Fruit fly (Drosophila melanogaster) whole organism, prepupa: Measurements from ENCODE around the gene SclA.

Experiments used
- Blimp-1 ChIP-seq: fragments of 200-800 bp; sonication (Bioruptor generic); optimal IDR thresholded peaks from 3 replicates; lab custom pipeline; 2017; ENCODE audit warnings: missing biosample characterization, missing genetic modification characterization, mild to moderate bottlenecking, moderate library complexity, missing genetic modification reagents
- CG10631 ChIP-seq: fragments of 200-800 bp; sonication (Bioruptor generic); optimal IDR thresholded peaks from 2 replicates; lab custom pipeline; 2016; ENCODE audit warnings: missing biosample characterization, missing genetic modification characterization
- CG11902 ChIP-seq: fragments of 200-800 bp; sonication (Bioruptor generic); optimal IDR thresholded peaks from 3 replicates; lab custom pipeline; 2016; ENCODE audit warnings: missing biosample characterization, missing genetic modification characterization
- CG3032 ChIP-seq: fragments of 200-800 bp; optimal IDR thresholded peaks from 2 replicates; lab custom pipeline; 2019; ENCODE audit warnings: missing biosample characterization, mild to moderate bottlenecking, missing genetic modification characterization, moderate library complexity
- CG32006 ChIP-seq: fragments of 200-800 bp; sonication (Bioruptor generic); optimal IDR thresholded peaks from 3 replicates; lab custom pipeline; 2017; ENCODE audit warnings: missing biosample characterization, mild to moderate bottlenecking, missing genetic modification characterization
- CG34406 ChIP-seq: fragments of 200-800 bp; sonication (Bioruptor generic); optimal IDR thresholded peaks from 3 replicates; lab custom pipeline; 2016; ENCODE audit warnings: missing biosample characterization, missing genetic modification characterization
- CG6163 ChIP-seq: fragments of 200-800 bp; sonication (Bioruptor generic); IDR thresholded peaks from 3 replicates; pipeline ENCODE4 v1.3.6; 2022; ENCODE audit warnings: missing biosample characterization, missing genetic modification characterization
- CG6276 ChIP-seq: fragments of 200-800 bp; sonication (Bioruptor generic); optimal IDR thresholded peaks from 2 replicates; lab custom pipeline; 2017; ENCODE audit warnings: missing biosample characterization, mild to moderate bottlenecking, missing genetic modification characterization
- CG6808 ChIP-seq: fragments of 200-800 bp; sonication (Bioruptor generic); optimal IDR thresholded peaks from 3 replicates; lab custom pipeline; 2017; ENCODE audit warnings: missing biosample characterization, missing genetic modification characterization, mild to moderate bottlenecking, moderate library complexity, missing genetic modification reagents
- CG6854 ChIP-seq: fragments of 200-800 bp; sonication (Bioruptor generic); optimal IDR thresholded peaks from 2 replicates; lab custom pipeline; 2017; ENCODE audit warnings: missing biosample characterization, mild to moderate bottlenecking, missing genetic modification characterization
- CG8119 ChIP-seq: fragments of 200-800 bp; sonication (Bioruptor generic); IDR thresholded peaks from 3 replicates; pipeline ENCODE4 v1.3.6; 2022; ENCODE audit warnings: missing biosample characterization, missing genetic modification characterization
- CG8319 ChIP-seq: fragments of 200-800 bp; sonication (Bioruptor generic); optimal IDR thresholded peaks from 3 replicates; lab custom pipeline; 2016; ENCODE audit warnings: missing biosample characterization, missing genetic modification characterization
- CG8632 ChIP-seq: fragments of 200-800 bp; sonication (Bioruptor generic); optimal IDR thresholded peaks from 3 replicates; lab custom pipeline; 2016; ENCODE audit warnings: missing biosample characterization, missing genetic modification characterization
- CG9139 ChIP-seq: fragments of 200-800 bp; sonication (Bioruptor generic); optimal IDR thresholded peaks from 3 replicates; lab custom pipeline; 2017; ENCODE audit warnings: missing biosample characterization, mild to moderate bottlenecking, missing genetic modification characterization
- Eip75B ChIP-seq: fragments of 200-800 bp; sonication (Bioruptor generic); optimal IDR thresholded peaks from 3 replicates; lab custom pipeline; 2016; ENCODE audit warnings: missing biosample characterization, missing genetic modification characterization
- Eip78C ChIP-seq: fragments of 200-800 bp; sonication (Bioruptor generic); peaks from one replicate; lab custom pipeline; 2016; ENCODE audit warnings: missing biosample characterization, missing genetic modification characterization
- Ets21C ChIP-seq: fragments of 200-800 bp; sonication (Bioruptor generic); optimal IDR thresholded peaks from 3 replicates; lab custom pipeline; 2016; ENCODE audit warnings: missing biosample characterization, missing genetic modification characterization
- Ets96B ChIP-seq: fragments of 200-800 bp; optimal IDR thresholded peaks from 2 replicates; lab custom pipeline; 2019; ENCODE audit warnings: missing biosample characterization, mild to moderate bottlenecking, missing genetic modification characterization, moderate library complexity
- Hr39 ChIP-seq: fragments of 200-800 bp; sonication (Bioruptor generic); optimal IDR thresholded peaks from 2 replicates; lab custom pipeline; 2016; ENCODE audit warnings: missing biosample characterization, missing genetic modification characterization
- Hr4 ChIP-seq: fragments of 200-800 bp; sonication (Bioruptor generic); optimal IDR thresholded peaks from 3 replicates; lab custom pipeline; 2016; ENCODE audit warnings: missing biosample characterization, missing genetic modification characterization
- Lpt ChIP-seq: fragments of 200-800 bp; sonication (Bioruptor generic); optimal IDR thresholded peaks from 3 replicates; lab custom pipeline; 2016; ENCODE audit warnings: missing biosample characterization, missing genetic modification characterization
- OdsH ChIP-seq: fragments of 200-800 bp; sonication (Bioruptor generic); optimal IDR thresholded peaks from 3 replicates; lab custom pipeline; 2016; ENCODE audit warnings: missing biosample characterization, missing genetic modification characterization
- Sox102F ChIP-seq: fragments of 200-800 bp; sonication (Bioruptor generic); optimal IDR thresholded peaks from 2 replicates; lab custom pipeline; 2016; ENCODE audit warnings: missing biosample characterization, mild to moderate bottlenecking, missing genetic modification characterization
- Sox14 ChIP-seq: fragments of 200-800 bp; sonication (Bioruptor generic); optimal IDR thresholded peaks from 3 replicates; lab custom pipeline; 2016; ENCODE audit warnings: missing biosample characterization, missing genetic modification characterization
- achi ChIP-seq: fragments of 200-800 bp; sonication (Bioruptor generic); optimal IDR thresholded peaks from 3 replicates; lab custom pipeline; 2016; ENCODE audit warnings: missing biosample characterization, missing genetic modification characterization
- acj6 ChIP-seq: fragments of 200-800 bp; sonication (Bioruptor generic); optimal IDR thresholded peaks from 3 replicates; lab custom pipeline; 2016; ENCODE audit warnings: missing biosample characterization, missing genetic modification characterization
- dac ChIP-seq: fragments of 200-800 bp; sonication (Bioruptor generic); optimal IDR thresholded peaks from 2 replicates; lab custom pipeline; 2017; ENCODE audit warnings: missing biosample characterization, mild to moderate bottlenecking, missing genetic modification characterization
- dsx ChIP-seq: fragments of 200-800 bp; optimal IDR thresholded peaks from 3 replicates; lab custom pipeline; 2019; ENCODE audit warnings: missing biosample characterization, mild to moderate bottlenecking, missing genetic modification characterization, moderate library complexity; ENCODE audit not compliant: poor library complexity, severe bottlenecking
- eg ChIP-seq: fragments of 200-800 bp; sonication (Bioruptor generic); IDR thresholded peaks from 3 replicates; pipeline ENCODE4 v1.3.6; 2022; ENCODE audit warnings: missing biosample characterization, missing genetic modification characterization
- fd59A ChIP-seq: fragments of 200-800 bp; sonication (Bioruptor generic); optimal IDR thresholded peaks from 2 replicates; lab custom pipeline; 2017; ENCODE audit warnings: missing biosample characterization, mild to moderate bottlenecking, missing genetic modification characterization, missing genetic modification reagents
- fd85E ChIP-seq: fragments of 200-800 bp; sonication (Bioruptor generic); optimal IDR thresholded peaks from 3 replicates; lab custom pipeline; 2016; ENCODE audit warnings: missing biosample characterization, missing genetic modification characterization
- lz ChIP-seq: fragments of 200-800 bp; sonication (Bioruptor generic); optimal IDR thresholded peaks from 3 replicates; lab custom pipeline; 2016; ENCODE audit warnings: missing biosample characterization, missing genetic modification characterization
- pdm3 ChIP-seq: fragments of 200-800 bp; sonication (Bioruptor generic); optimal IDR thresholded peaks from 3 replicates; lab custom pipeline; 2016; ENCODE audit warnings: missing biosample characterization, missing genetic modification characterization
- salr ChIP-seq, 2 experiments: fragments of 200-800 bp; sonication (Bioruptor generic); optimal IDR thresholded peaks; 3 replicates each; lab custom pipeline; 2016 to 2018; ENCODE audit warnings: missing biosample characterization in 2 of 2, missing genetic modification characterization in 2 of 2, mild to moderate bottlenecking in 1 of 2
- ss ChIP-seq, 2 experiments: fragments of 200-800 bp; sonication (Bioruptor generic); optimal IDR thresholded peaks; 2 replicates in 1 of 2; 3 replicates in 1 of 2; lab custom pipeline; 2017 to 2018; ENCODE audit warnings: mild to moderate bottlenecking in 2 of 2, missing biosample characterization in 2 of 2, missing genetic modification characterization in 2 of 2, moderate library complexity in 1 of 2
- svp ChIP-seq: fragments of 200-800 bp; sonication (Bioruptor generic); peaks from one replicate; lab custom pipeline; 2016; ENCODE audit warnings: missing biosample characterization, missing genetic modification characterization
- topi ChIP-seq: fragments of 200-800 bp; sonication (Bioruptor generic); optimal IDR thresholded peaks from 3 replicates; lab custom pipeline; 2016; ENCODE audit warnings: missing biosample characterization, missing genetic modification characterization
- vri ChIP-seq: fragments of 200-800 bp; sonication (Bioruptor generic); optimal IDR thresholded peaks from 3 replicates; lab custom pipeline; 2016; ENCODE audit warnings: missing biosample characterization, mild to moderate bottlenecking, missing genetic modification characterization

The SclA gene

DNA sequence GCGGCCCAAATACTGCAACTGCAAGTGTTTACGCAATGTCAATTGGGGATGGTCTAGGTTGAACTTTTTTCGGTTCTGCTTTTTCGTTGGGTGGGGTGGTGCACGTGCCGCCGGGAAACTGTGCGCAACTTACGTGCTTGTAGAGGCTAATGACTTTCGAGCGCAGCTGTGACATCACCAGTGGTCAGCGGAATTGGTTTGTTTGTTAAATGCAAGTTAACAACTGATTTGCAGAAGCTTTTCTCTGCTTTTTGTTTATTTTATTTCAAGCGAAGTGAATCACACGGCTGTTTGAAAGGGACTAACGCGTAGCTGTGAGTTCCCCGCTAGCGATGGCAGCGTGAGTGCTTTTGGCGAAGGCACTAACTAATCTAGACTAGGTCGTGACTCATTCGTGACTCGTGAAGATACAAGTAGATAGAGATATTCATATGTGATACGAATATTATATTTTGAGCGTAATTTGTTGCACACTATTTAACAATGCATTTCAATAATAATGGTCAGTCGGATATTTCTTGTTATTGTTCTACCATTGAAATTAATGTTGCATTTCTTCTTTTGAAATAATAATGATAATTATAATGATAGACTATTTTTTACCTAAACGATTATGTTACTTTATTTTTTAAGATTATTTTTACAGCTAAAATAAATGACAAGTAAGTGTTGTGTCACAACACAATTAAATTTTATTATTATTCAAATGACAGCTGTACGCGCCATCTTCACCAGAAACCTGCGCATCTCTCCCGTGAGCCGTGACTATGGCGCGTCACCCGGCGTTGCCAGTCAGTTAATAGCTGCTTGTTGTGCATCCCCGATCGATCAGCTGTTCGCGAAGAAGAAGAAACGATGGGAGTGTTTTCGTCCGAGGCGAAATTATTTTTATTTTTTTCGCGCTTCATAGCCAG, 50.1 kb downstream of the SclA start, which contains the start of the genes osi and tweek (continued):
- peak; percentile 59 for TF ChIP-seq achi (GFP tag; lab: Kevin White, UChicago)
- peak; percentile 42 for TF ChIP-seq Ets21C
- peak; percentile 75 for TF ChIP-seq CG10631 (GFP tag; lab: Kevin White, UChicago)
- peak; percentile 59 for TF ChIP-seq Hr39 (GFP tag; lab: Kevin White, UChicago)
- TF ChIP-seq OdsH (GFP tag; lab: Kevin White, UChicago) = peak; percentile 48
- TF ChIP-seq Ets96B (tag; lab: Kevin White, UChicago) = peak; percentile 21
- TF ChIP-seq dsx (GFP tag; lab: Kevin White, UChicago) = no peak
- peak; percentile 29 for TF ChIP-seq CG3032 (tag; lab: Kevin White, UChicago)
- TF ChIP-seq fd59A (GFP tag; lab: Kevin White, UChicago) = no peak
- no peak for TF ChIP-seq CG9139
- TF ChIP-seq fd85E (GFP tag; lab: Kevin White, UChicago) = no peak
- TF ChIP-seq acj6 = peak; percentile 67
- TF ChIP-seq dac (GFP tag; lab: Kevin White, UChicago) = peak; percentile 21
- TF ChIP-seq CG8632 (GFP tag; lab: Kevin White, UChicago) = peak; percentile 31
- TF ChIP-seq CG8119 (GFP tag; lab: Robert Waterston, UW) = no peak
- peak; percentile 72 for TF ChIP-seq vri (GFP tag; lab: Kevin White, UChicago)
- TF ChIP-seq Sox102F (GFP tag; lab: Kevin White, UChicago) = peak; percentile 29
- no peak for TF ChIP-seq Blimp-1 (GFP tag; lab: Kevin White, UChicago)
- TF ChIP-seq svp (GFP tag; lab: Kevin White, UChicago) = peak; percentile 75
- TF ChIP-seq Hr4 (GFP tag; lab: Kevin White, UChicago) = peak; percentile 61
- no peak for TF ChIP-seq salr (GFP tag; optimal IDR thresholded peaks at IDR 0.05; lab: Kevin White, UChicago)
- peak; percentile 66 for TF ChIP-seq lz (GFP tag; lab: Kevin White, UChicago)
- peak; percentile 19 for TF ChIP-seq Eip75B (GFP tag; lab: Kevin White, UChicago)
- TF ChIP-seq Sox14 = peak; percentile 28
- peak; percentile 75 for TF ChIP-seq CG32006 (GFP tag; lab: Kevin White, UChicago)
- TF ChIP-seq CG34406 (GFP tag; lab: Kevin White, UChicago) = peak; percentile 29
- TF ChIP-seq pdm3 (GFP tag; lab: Kevin White, UChicago) = no peak
- no peak for TF ChIP-seq CG11902
- no peak for TF ChIP-seq CG8319 (GFP tag; lab: Kevin White, UChicago)
- TF ChIP-seq CG6808 (GFP tag; lab: Kevin White, UChicago) = no peak
- TF ChIP-seq Lpt (GFP tag; lab: Kevin White, UChicago) = peak; percentile 24
- TF ChIP-seq CG6854 (GFP tag; lab: Kevin White, UChicago) = no peak
- TF ChIP-seq topi = peak; percentile 58
- peak; percentile 36; the same call in 1 of the 3 replicates for TF ChIP-seq CG6163 (GFP tag; lab: Robert Waterston, UW)
- no peak for TF ChIP-seq ss (GFP tag; optimal IDR thresholded peaks at IDR 0.05; lab: Kevin White, UChicago)
- no peak for TF ChIP-seq CG6276 (GFP tag; lab: Kevin White, UChicago)
- TF ChIP-seq, all 60 proteins: peak for 30

DNA sequence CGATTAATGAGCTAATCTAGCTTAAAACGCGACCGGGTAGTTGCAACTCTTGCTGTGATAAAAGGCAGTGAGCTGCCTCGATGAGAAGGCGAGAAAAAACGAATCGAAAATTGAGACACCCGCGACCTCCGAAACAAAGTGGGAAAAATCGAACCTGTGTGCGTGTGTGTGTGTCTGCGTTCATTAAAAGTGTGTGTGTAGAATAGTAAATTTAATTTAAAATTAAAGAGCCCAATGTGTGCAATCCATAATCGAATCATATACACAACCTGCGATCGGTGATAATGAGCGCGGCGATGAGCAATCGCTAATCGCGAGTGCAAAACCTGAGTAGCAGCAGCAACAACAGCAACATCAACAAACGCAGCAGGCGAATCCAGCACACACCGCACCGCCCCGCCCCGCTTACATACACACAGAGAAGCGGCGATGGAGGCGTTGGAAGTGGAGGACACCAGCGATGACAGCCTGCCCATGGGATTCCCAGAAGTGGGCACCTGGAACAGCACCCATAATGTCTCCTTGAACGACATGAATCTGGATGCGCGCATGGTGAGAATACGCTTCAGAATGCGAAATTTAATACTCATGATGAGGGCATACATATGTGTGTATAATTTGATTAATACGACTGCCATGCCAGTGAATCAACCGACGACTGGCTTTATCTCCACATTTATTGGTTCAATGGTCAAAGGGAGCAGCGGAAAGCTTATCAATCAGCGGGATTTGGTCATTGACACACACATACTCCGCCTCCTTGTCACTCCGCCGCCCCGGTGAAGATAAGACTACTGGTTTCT, 51.0 kb downstream of the SclA start:
- TF ChIP-seq CG6163 (GFP tag; lab: Robert Waterston, UW) (0 out of 3 replicates have a peak, but pooled peaks have one; percentile 44), ss (GFP tag; optimal IDR thresholded peaks at IDR 0.05; lab: Kevin White, UChicago) (peak in 1 of 2 experiments; percentile 42), lz (GFP tag; lab: Kevin White, UChicago) (no peak), svp (GFP tag; lab: Kevin White, UChicago) (peak; percentile 99), Sox14 (peak; percentile 2), CG34406 (GFP tag; lab: Kevin White, UChicago) (no peak), dsx (GFP tag; lab: Kevin White, UChicago) (peak; percentile 30), CG10631 (GFP tag; lab: Kevin White, UChicago) (no peak), Eip78C (GFP tag; lab: Kevin White, UChicago) (peak; percentile 67), eg (GFP tag; lab: Robert Waterston, UW) (no peak), vri (GFP tag; lab: Kevin White, UChicago) (peak; percentile 59)
